Worm (Caenorhabditis elegans) whole organism, mixed stage, embryonic: ENCODE measurements around the gene F48G7.4.

Experiments used
- M03D4.4 ChIP-seq: sonication (generic microtip); optimal IDR thresholded peaks from 2 replicates; lab custom pipeline; 2017; ENCODE audit warnings: mild to moderate bottlenecking, missing genetic modification characterization, missing compliant biosample characterization
- bed-3 ChIP-seq: fragments of 200-800 bp; sonication (Bioruptor generic); optimal IDR thresholded peaks from 3 replicates; lab custom pipeline; 2018; ENCODE audit warnings: mild to moderate bottlenecking, missing genetic modification characterization, moderate library complexity, missing compliant biosample characterization
- blmp-1 ChIP-seq: fragments of 150-350 bp; optimal IDR thresholded peaks from 2 replicates; lab custom pipeline; 2014; ENCODE audit warnings: missing biosample characterization, missing genetic modification characterization
- ceh-39 ChIP-seq: fragments of 150-350 bp; optimal IDR thresholded peaks from 2 replicates; lab custom pipeline; 2014; ENCODE audit warnings: missing biosample characterization, missing genetic modification characterization
- ceh-43 ChIP-seq: fragments of 200-800 bp; sonication (Bioruptor generic); optimal IDR thresholded peaks from 2 replicates; lab custom pipeline; 2018; ENCODE audit warnings: mild to moderate bottlenecking, missing genetic modification characterization, moderate library complexity, missing compliant biosample characterization
- ceh-83 ChIP-seq: fragments of 200-800 bp; sonication (Bioruptor generic); optimal IDR thresholded peaks from 2 replicates; lab custom pipeline; 2018; ENCODE audit warnings: mild to moderate bottlenecking, missing genetic modification characterization, missing compliant biosample characterization
- cnd-1 ChIP-seq: fragments of 200-800 bp; sonication (Bioruptor generic); optimal IDR thresholded peaks from 2 replicates; lab custom pipeline; 2018; ENCODE audit warnings: mild to moderate bottlenecking, missing genetic modification characterization, missing compliant biosample characterization
- drap-1 ChIP-seq: fragments of 200-800 bp; sonication (Bioruptor generic); optimal IDR thresholded peaks from 3 replicates; lab custom pipeline; 2018; ENCODE audit warnings: mild to moderate bottlenecking, missing genetic modification characterization, missing compliant biosample characterization
- elt-1 ChIP-seq: sonication (generic microtip); optimal IDR thresholded peaks from 2 replicates; lab custom pipeline; 2017; ENCODE audit warnings: missing genetic modification characterization, mild to moderate bottlenecking, missing compliant biosample characterization, antibody characterized with exemption, moderate library complexity, borderline replicate concordance; ENCODE audit not compliant: insufficient read depth
- elt-3 ChIP-seq: fragments of 150-350 bp; optimal IDR thresholded peaks from 2 replicates; lab custom pipeline; 2014; ENCODE audit warnings: missing biosample characterization, missing genetic modification characterization
- ham-2 ChIP-seq: fragments of 200-800 bp; sonication (Bioruptor generic); optimal IDR thresholded peaks from 2 replicates; lab custom pipeline; 2018; ENCODE audit warnings: mild to moderate bottlenecking, missing genetic modification characterization, missing compliant biosample characterization
- hlh-1 ChIP-seq: fragments of 150-350 bp; optimal IDR thresholded peaks from 2 replicates; lab custom pipeline; 2014; ENCODE audit warnings: missing biosample characterization, missing genetic modification reagents, missing genetic modification characterization
- lin-13 ChIP-seq: fragments of 150-350 bp; optimal IDR thresholded peaks from 2 replicates; lab custom pipeline; 2014; ENCODE audit warnings: missing biosample characterization, missing genetic modification characterization
- lin-32 ChIP-seq: fragments of 200-800 bp; sonication (Bioruptor generic); optimal IDR thresholded peaks from 2 replicates; lab custom pipeline; 2018; ENCODE audit warnings: mild to moderate bottlenecking, missing genetic modification characterization, missing compliant biosample characterization
- lsy-2 ChIP-seq: fragments of 150-350 bp; optimal IDR thresholded peaks from 2 replicates; lab custom pipeline; 2014; ENCODE audit warnings: missing biosample characterization, missing genetic modification characterization
- mab-5 ChIP-seq: fragments of 150-350 bp; optimal IDR thresholded peaks from 2 replicates; lab custom pipeline; 2014; ENCODE audit warnings: missing biosample characterization, missing genetic modification characterization
- mep-1 ChIP-seq: fragments of 150-350 bp; optimal IDR thresholded peaks from 2 replicates; lab custom pipeline; 2017; ENCODE audit warnings: missing biosample characterization, missing genetic modification reagents, missing genetic modification characterization, inconsistent platforms
- mls-2 ChIP-seq: sonication (generic microtip); optimal IDR thresholded peaks from 2 replicates; lab custom pipeline; 2016; ENCODE audit warnings: mild to moderate bottlenecking, missing genetic modification characterization, moderate library complexity, missing compliant biosample characterization
- nhr-12 ChIP-seq: fragments of 150-350 bp; optimal IDR thresholded peaks from 2 replicates; lab custom pipeline; 2014; ENCODE audit warnings: missing biosample characterization, missing genetic modification characterization
- nhr-2 ChIP-seq: fragments of 150-350 bp; optimal IDR thresholded peaks from 2 replicates; lab custom pipeline; 2014; ENCODE audit warnings: missing biosample characterization, missing genetic modification characterization
- nhr-28 ChIP-seq: fragments of 150-350 bp; optimal IDR thresholded peaks from 2 replicates; lab custom pipeline; 2014; ENCODE audit warnings: missing biosample characterization, missing genetic modification characterization
- pha-4 ChIP-seq: fragments of 150-350 bp; optimal IDR thresholded peaks from 2 replicates; lab custom pipeline; 2018; ENCODE audit warnings: missing biosample characterization, missing genetic modification reagents, missing genetic modification characterization
- sem-2 ChIP-seq: fragments of 200-800 bp; sonication (Bioruptor generic); optimal IDR thresholded peaks from 2 replicates; lab custom pipeline; 2018; ENCODE audit warnings: mild to moderate bottlenecking, missing genetic modification characterization, missing compliant biosample characterization
- sptf-1 ChIP-seq: sonication (generic microtip); optimal IDR thresholded peaks from 2 replicates; lab custom pipeline; 2017; ENCODE audit warnings: mild to moderate bottlenecking, missing genetic modification characterization, moderate library complexity, missing compliant biosample characterization
- tbx-8 ChIP-seq: fragments of 200-800 bp; sonication (Bioruptor generic); optimal IDR thresholded peaks from 2 replicates; lab custom pipeline; 2018; ENCODE audit warnings: mild to moderate bottlenecking, missing genetic modification characterization, moderate library complexity, missing compliant biosample characterization
- unc-120 ChIP-seq: sonication (generic microtip); optimal IDR thresholded peaks from 2 replicates; lab custom pipeline; 2017; ENCODE audit warnings: missing genetic modification characterization, missing compliant biosample characterization; ENCODE audit not compliant: poor library complexity, severe bottlenecking
- unc-39 ChIP-seq: fragments of 150-350 bp; optimal IDR thresholded peaks from 2 replicates; lab custom pipeline; 2014; ENCODE audit warnings: missing biosample characterization, missing genetic modification characterization
- unc-62 ChIP-seq: fragments of 150-350 bp; optimal IDR thresholded peaks from 2 replicates; lab custom pipeline; 2014; ENCODE audit warnings: missing biosample characterization, missing genetic modification reagents, missing genetic modification characterization
- ztf-11 ChIP-seq: fragments of 150-350 bp; optimal IDR thresholded peaks from 2 replicates; lab custom pipeline; 2014; ENCODE audit warnings: missing biosample characterization, missing genetic modification characterization

The F48G7.4 gene

DNA sequence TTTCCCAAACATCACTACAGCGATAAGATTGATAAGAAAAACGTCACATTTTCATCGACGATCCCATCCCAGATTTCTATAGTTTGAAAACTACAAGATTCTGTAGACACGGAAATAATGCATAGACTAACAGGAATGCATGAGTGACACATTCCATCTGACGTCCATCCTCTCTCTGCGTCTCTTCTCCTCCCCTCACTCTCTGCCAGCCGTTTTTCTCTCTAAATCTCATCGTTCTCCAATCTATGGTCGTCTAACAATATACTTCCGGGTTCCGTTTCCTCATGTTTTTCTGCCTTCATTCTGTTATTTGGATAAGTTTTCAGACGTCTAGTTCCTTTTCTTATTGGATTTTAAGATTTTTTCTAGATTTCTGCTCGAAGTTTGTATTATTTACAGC lies at the start of gene F48G7.4:
TSS of gene F48G7.4 (plus strand) at position 400 of the 400 bp plus-strand sequence.
- TF ChIP-seq unc-62 (GFP tag; lab: Kevin White, UChicago): peak; percentile 86
- TF ChIP-seq ztf-11 (tag; lab: Kevin White, UChicago): no peak

DNA sequence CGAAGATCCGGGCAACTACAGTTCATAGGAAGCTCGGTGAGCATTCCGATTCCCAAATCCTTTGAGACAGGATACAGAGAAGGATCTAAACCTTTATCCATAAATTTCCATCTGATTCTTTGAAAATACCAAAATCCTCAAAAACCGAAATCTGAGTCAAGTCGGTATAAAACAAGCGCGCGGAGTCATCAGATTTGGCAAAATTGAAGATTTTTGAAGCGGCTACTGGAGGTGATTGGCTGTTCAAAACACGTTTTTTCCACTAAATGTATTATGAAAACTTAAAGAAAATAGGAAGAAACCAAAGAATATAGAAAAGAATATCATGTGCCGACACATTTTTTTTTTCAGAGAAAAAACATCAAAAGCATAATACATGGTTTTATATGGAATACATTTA lies 44.6 kb upstream of the F48G7.4 start, which contains the start of gene C14C6.13:
TSS of gene C14C6.13 (minus strand) at position 101 of the 400 bp plus-strand sequence.
- TF ChIP-seq mls-2 (tag; lab: Kevin White, UChicago) (no peak), lsy-2 (tag; lab: Kevin White, UChicago) (no peak), ceh-43 (GFP tag; lab: Kevin White, UChicago) (no peak), pha-4 (tag; lab: Kevin White, UChicago) (no peak), elt-3 (tag; lab: Kevin White, UChicago) (no peak), mep-1 (tag; lab: Kevin White, UChicago) (no peak), lin-32 (GFP tag; lab: Kevin White, UChicago) (no peak), sem-2 (GFP tag; lab: Kevin White, UChicago) (no peak), nhr-2 (tag; lab: Kevin White, UChicago) (no peak), ceh-39 (no peak), unc-62 (GFP tag; lab: Kevin White, UChicago) (no peak), mab-5 (tag; lab: Kevin White, UChicago) (no peak), sptf-1 (no peak), nhr-12 (tag; lab: Kevin White, UChicago) (no peak), cnd-1 (tag; lab: Kevin White, UChicago) (no peak), tbx-8 (GFP tag; lab: Kevin White, UChicago) (no peak), ceh-83 (no peak)

DNA sequence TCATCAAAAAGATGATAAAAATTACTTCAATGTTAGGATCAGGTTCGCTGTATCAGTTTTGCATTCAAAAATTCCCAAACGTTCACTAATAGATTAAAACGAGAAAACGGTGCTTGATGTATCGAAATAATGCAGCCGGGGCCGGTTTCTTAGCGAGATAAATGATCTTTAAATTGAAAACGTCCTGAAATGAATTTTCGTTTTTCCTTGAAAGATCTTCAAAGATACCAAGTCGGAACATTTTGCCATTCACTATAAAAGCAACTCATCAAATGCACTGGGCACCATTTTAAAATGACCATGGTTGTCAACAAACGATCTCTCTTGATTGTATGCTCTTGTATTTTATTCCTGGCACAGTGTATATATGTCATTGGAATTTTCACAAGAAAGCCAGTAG lies 43.2 kb upstream of the F48G7.4 start, which contains the start of gene K06H6.5:
TSS of gene K06H6.5 (plus strand) at position 301 of the 400 bp plus-strand sequence.
- TF ChIP-seq ceh-43 (GFP tag; lab: Kevin White, UChicago) (no peak), mab-5 (tag; lab: Kevin White, UChicago) (no peak), elt-1 (no peak), lin-13 (tag; lab: Kevin White, UChicago) (no peak), unc-62 (GFP tag; lab: Kevin White, UChicago) (no peak), elt-3 (tag; lab: Kevin White, UChicago) (no peak), lsy-2 (tag; lab: Kevin White, UChicago) (no peak), unc-120 (tag; lab: Kevin White, UChicago) (no peak), ham-2 (GFP tag; lab: Kevin White, UChicago) (no peak), cnd-1 (tag; lab: Kevin White, UChicago) (no peak), M03D4.4 (tag; lab: Kevin White, UChicago) (no peak), lin-32 (GFP tag; lab: Kevin White, UChicago) (no peak), ztf-11 (tag; lab: Kevin White, UChicago) (no peak), hlh-1 (tag; lab: Kevin White, UChicago) (no peak), blmp-1 (tag; lab: Kevin White, UChicago) (no peak), drap-1 (GFP tag; lab: Kevin White, UChicago) (no peak), nhr-2 (tag; lab: Kevin White, UChicago) (no peak), sem-2 (GFP tag; lab: Kevin White, UChicago) (no peak), ceh-83 (no peak), nhr-28 (tag; lab: Kevin White, UChicago) (no peak)

DNA sequence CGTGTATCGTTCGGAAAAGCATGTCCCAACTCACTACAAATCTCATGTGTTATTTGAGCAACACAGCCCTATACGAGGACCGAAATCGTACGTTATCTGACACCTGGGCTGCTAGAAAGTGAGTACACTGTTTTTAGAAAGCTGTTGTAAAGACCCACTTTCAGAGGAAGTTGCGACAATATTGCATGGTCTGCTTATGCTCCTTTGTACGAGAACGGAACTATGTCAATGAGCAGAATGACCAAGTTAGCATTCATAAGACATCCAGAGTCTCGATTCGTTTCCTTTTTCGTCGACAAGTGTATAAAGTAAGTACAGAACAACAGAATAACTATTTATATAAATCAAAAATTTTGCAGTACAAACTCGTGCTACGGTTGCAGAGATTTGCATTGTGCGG lies 42.3 kb upstream of the F48G7.4 start:
- TF ChIP-seq M03D4.4 (tag; lab: Kevin White, UChicago) (no peak), elt-1 (no peak), ceh-43 (GFP tag; lab: Kevin White, UChicago) (no peak), sptf-1 (no peak), ceh-83 (no peak), blmp-1 (tag; lab: Kevin White, UChicago) (no peak), pha-4 (tag; lab: Kevin White, UChicago) (no peak), lsy-2 (tag; lab: Kevin White, UChicago) (no peak)
- TF ChIP-seq, all 35 proteins: peak for 0

DNA sequence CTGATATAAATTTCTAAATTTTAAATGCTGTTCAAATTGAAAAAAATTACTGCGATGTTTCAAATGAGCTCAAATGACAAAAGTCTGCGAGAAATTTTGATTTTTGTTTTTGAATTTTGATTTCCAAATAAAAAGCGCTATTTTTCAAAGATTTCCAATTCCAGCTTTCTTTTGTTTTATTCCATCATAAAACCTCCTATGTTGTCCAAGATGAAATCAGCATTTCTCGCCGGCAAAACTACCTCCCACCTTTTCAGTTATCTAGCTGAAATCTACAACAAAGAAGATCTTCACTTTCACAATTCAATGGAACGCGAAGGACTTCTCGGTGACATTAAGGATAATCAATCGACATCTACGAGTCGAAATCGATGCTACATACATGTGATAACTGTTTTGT lies 40.3 kb upstream of the F48G7.4 start, which contains the start of gene K06H6.4:
TSS of gene K06H6.4 (plus strand) at position 301 of the 400 bp plus-strand sequence.
- TF ChIP-seq lin-32 (GFP tag; lab: Kevin White, UChicago): no peak
- no peak for TF ChIP-seq unc-39
- TF ChIP-seq bed-3 (GFP tag; lab: Kevin White, UChicago): no peak
